Fruit fly (Drosophila melanogaster) whole organism, embryonic: ENCODE measurements around the gene UbcE2H.
A peak's percentile ranks its signal among the peaks of the same experiment; 100 is the strongest.

Experiments used
- Abd-B ChIP-seq: fragments of 200-800 bp; sonication (Bioruptor generic); optimal IDR thresholded peaks from 2 replicates; lab custom pipeline; 2018; ENCODE audit warnings: missing biosample characterization, mild to moderate bottlenecking, missing genetic modification characterization, moderate library complexity
- Antp ChIP-seq: fragments of 200-800 bp; sonication (Bioruptor generic); optimal IDR thresholded peaks from 3 replicates; lab custom pipeline; 2016; ENCODE audit warnings: missing biosample characterization, missing genetic modification characterization
- Asciz ChIP-seq: fragments of 200-800 bp; sonication (Bioruptor generic); optimal IDR thresholded peaks from 2 replicates; lab custom pipeline; 2017; ENCODE audit warnings: missing biosample characterization, mild to moderate bottlenecking, missing genetic modification characterization, missing genetic modification reagents
- Awh ChIP-seq: fragments of 200-800 bp; sonication (Bioruptor generic); IDR thresholded peaks from 2 replicates; pipeline ENCODE4, ENCODE4 v1.3.6; 2022; ENCODE audit warnings: missing biosample characterization, missing genetic modification characterization
- B-H2 ChIP-seq: fragments of 200-800 bp; sonication (Bioruptor generic); optimal IDR thresholded peaks from 2 replicates; lab custom pipeline; 2018; ENCODE audit warnings: missing biosample characterization, mild to moderate bottlenecking, missing genetic modification characterization
- Blimp-1 ChIP-seq: fragments of 200-800 bp; sonication (Bioruptor generic); optimal IDR thresholded peaks from 3 replicates; lab custom pipeline; 2018; ENCODE audit warnings: missing biosample characterization, missing genetic modification characterization, mild to moderate bottlenecking, moderate library complexity, missing genetic modification reagents
- CG11723 ChIP-seq: fragments of 200-800 bp; sonication (Bioruptor generic); optimal IDR thresholded peaks from 2 replicates; lab custom pipeline; 2017; ENCODE audit warnings: missing biosample characterization, mild to moderate bottlenecking, missing genetic modification characterization
- CG15073 ChIP-seq: fragments of 200-800 bp; sonication (Bioruptor generic); optimal IDR thresholded peaks from 2 replicates; lab custom pipeline; 2016; ENCODE audit warnings: missing biosample characterization, missing genetic modification characterization
- CG16863 ChIP-seq: fragments of 200-800 bp; sonication (Bioruptor generic); optimal IDR thresholded peaks from 3 replicates; lab custom pipeline; 2016; ENCODE audit warnings: missing biosample characterization, missing genetic modification characterization
- CG17328 ChIP-seq: fragments of 200-800 bp; sonication (Bioruptor generic); IDR thresholded peaks from 2 replicates; pipeline ENCODE4 v1.3.6; 2022; ENCODE audit warnings: missing biosample characterization, missing genetic modification characterization
- CG17829 ChIP-seq: fragments of 200-800 bp; optimal IDR thresholded peaks from 2 replicates; lab custom pipeline; 2019; ENCODE audit warnings: missing biosample characterization, mild to moderate bottlenecking, missing genetic modification characterization, moderate library complexity
- CG17912 ChIP-seq: fragments of 200-800 bp; sonication (Bioruptor generic); optimal IDR thresholded peaks from 2 replicates; lab custom pipeline; 2018; ENCODE audit warnings: missing biosample characterization, mild to moderate bottlenecking, missing genetic modification characterization
- CG30431 ChIP-seq: fragments of 200-800 bp; sonication (Bioruptor generic); optimal IDR thresholded peaks from 2 replicates; lab custom pipeline; 2017; ENCODE audit warnings: missing biosample characterization, missing genetic modification characterization
- CG32767 ChIP-seq: fragments of 200-800 bp; sonication (Bioruptor generic); IDR thresholded peaks from 2 replicates; pipeline ENCODE4 v1.3.6; 2022; ENCODE audit warnings: missing biosample characterization, missing genetic modification characterization
- CG32772 ChIP-seq: fragments of 200-800 bp; sonication (Bioruptor generic); IDR thresholded peaks from 2 replicates; pipeline ENCODE4 v1.3.6; 2022; ENCODE audit warnings: missing biosample characterization, missing genetic modification characterization
- CG34422 ChIP-seq: fragments of 200-800 bp; sonication (Bioruptor generic); IDR thresholded peaks from 3 replicates; pipeline ENCODE4 v1.3.6; 2022; ENCODE audit warnings: missing biosample characterization, missing genetic modification characterization
- CG4617 ChIP-seq: fragments of 200-800 bp; sonication (Bioruptor generic); optimal IDR thresholded peaks from 3 replicates; lab custom pipeline; 2016; ENCODE audit warnings: missing biosample characterization, missing genetic modification characterization, borderline replicate concordance
- CG4707 ChIP-seq: fragments of 200-800 bp; sonication (Bioruptor generic); optimal IDR thresholded peaks from 2 replicates; lab custom pipeline; 2018; ENCODE audit warnings: missing biosample characterization, mild to moderate bottlenecking, missing genetic modification characterization, moderate library complexity
- CG6254 ChIP-seq: fragments of 200-800 bp; sonication (Bioruptor generic); optimal IDR thresholded peaks from 3 replicates; lab custom pipeline; 2017; ENCODE audit warnings: mild to moderate bottlenecking, missing biosample characterization, missing genetic modification reagents, missing genetic modification characterization
- CG6813 ChIP-seq: fragments of 200-800 bp; sonication (Bioruptor generic); optimal IDR thresholded peaks from 2 replicates; lab custom pipeline; 2017; ENCODE audit warnings: missing biosample characterization, missing genetic modification characterization, mild to moderate bottlenecking, moderate library complexity, missing genetic modification reagents
- Eip74EF ChIP-seq, 2 experiments: fragments of 200-800 bp in 1 of 2; fragments of >200 bp in 1 of 2; sonication (Bioruptor generic) in 1 of 2; optimal IDR thresholded peaks; 2 replicates each; lab custom pipeline; 2017 to 2019; ENCODE audit warnings: missing biosample characterization in 2 of 2, missing genetic modification characterization in 2 of 2, mild to moderate bottlenecking in 1 of 2, moderate library complexity in 1 of 2
- GATAe ChIP-seq: fragments of 200-800 bp; sonication (Bioruptor generic); conservative IDR thresholded peaks from 2 replicates; pipeline ENCODE4 v1.3.6; 2022; ENCODE audit warnings: missing biosample characterization, missing genetic modification characterization
- Med ChIP-seq: fragments of 200-800 bp; sonication (Bioruptor generic); peaks from one replicate; lab custom pipeline; 2016; ENCODE audit warnings: missing biosample characterization, missing genetic modification characterization, mild to moderate bottlenecking, inconsistent platforms, moderate library complexity
- NC2β ChIP-seq: fragments of 200-800 bp; sonication (Bioruptor generic); optimal IDR thresholded peaks from 2 replicates; lab custom pipeline; 2016; ENCODE audit warnings: missing biosample characterization, missing genetic modification characterization
- Opbp ChIP-seq: fragments of 200-800 bp; sonication (Bioruptor generic); IDR thresholded peaks from 3 replicates; pipeline ENCODE4 v1.3.6; 2022; ENCODE audit warnings: missing biosample characterization, missing genetic modification characterization; ENCODE audit not compliant: partially characterized antibody
- Optix ChIP-seq: fragments of 200-800 bp; sonication (Bioruptor generic); IDR thresholded peaks from 3 replicates; pipeline ENCODE4 v1.3.6; 2022; ENCODE audit warnings: missing biosample characterization, missing genetic modification characterization
- Side ChIP-seq: fragments of 200-800 bp; sonication (Bioruptor generic); optimal IDR thresholded peaks from 2 replicates; lab custom pipeline; 2016; ENCODE audit warnings: missing biosample characterization, missing genetic modification characterization
- Spps ChIP-seq: fragments of 200-800 bp; sonication (Bioruptor generic); optimal IDR thresholded peaks from 2 replicates; lab custom pipeline; 2018; ENCODE audit warnings: missing biosample characterization, mild to moderate bottlenecking, missing genetic modification characterization
- Trl ChIP-seq, 3 experiments: fragments of >200 bp in 2 of 3; fragments of 200-800 bp in 1 of 3; sonication (Bioruptor generic) in 1 of 3; optimal IDR thresholded peaks; 2 replicates in 1 of 3; 3 replicates in 2 of 3; lab custom pipeline; 2016 to 2017; ENCODE audit warnings: missing biosample characterization in 1 of 3, missing genetic modification characterization in 1 of 3
- amos ChIP-seq: fragments of 200-800 bp; sonication (Bioruptor generic); IDR thresholded peaks from 2 replicates; pipeline ENCODE4 v1.3.6; 2022; ENCODE audit warnings: missing biosample characterization, missing genetic modification characterization; ENCODE audit not compliant: partially characterized antibody
- ase ChIP-seq: fragments of 200-800 bp; sonication (Bioruptor generic); IDR thresholded peaks from 3 replicates; pipeline ENCODE4 v1.3.6; 2022; ENCODE audit warnings: missing biosample characterization, missing genetic modification characterization
- ato ChIP-seq: fragments of 200-800 bp; sonication (Bioruptor generic); IDR thresholded peaks from 2 replicates; pipeline ENCODE4 v1.3.6; 2022; ENCODE audit warnings: missing biosample characterization, missing genetic modification characterization; ENCODE audit not compliant: partially characterized antibody
- chinmo ChIP-seq: fragments of 200-800 bp; sonication (Bioruptor generic); IDR thresholded peaks from 4 replicates; pipeline ENCODE4 v1.3.6; 2022; ENCODE audit warnings: missing biosample characterization, missing genetic modification characterization; ENCODE audit not compliant: partially characterized antibody
- crc ChIP-seq: fragments of 200-800 bp; sonication (Bioruptor generic); optimal IDR thresholded peaks from 2 replicates; lab custom pipeline; 2016; ENCODE audit warnings: missing biosample characterization, missing genetic modification characterization
- grn ChIP-seq: fragments of 200-800 bp; sonication (Bioruptor generic); optimal IDR thresholded peaks from 3 replicates; lab custom pipeline; 2017; ENCODE audit warnings: missing biosample characterization, missing genetic modification characterization
- her ChIP-seq: fragments of 200-800 bp; sonication (Bioruptor generic); optimal IDR thresholded peaks from 2 replicates; lab custom pipeline; 2016; ENCODE audit warnings: missing biosample characterization, missing genetic modification characterization
- lbe ChIP-seq: fragments of 200-800 bp; sonication (Bioruptor generic); optimal IDR thresholded peaks from 2 replicates; lab custom pipeline; 2016; ENCODE audit warnings: missing biosample characterization, mild to moderate bottlenecking, missing genetic modification characterization
- nerfin-1 ChIP-seq: fragments of 200-800 bp; sonication (Bioruptor generic); optimal IDR thresholded peaks from 3 replicates; lab custom pipeline; 2019; ENCODE audit warnings: missing biosample characterization, mild to moderate bottlenecking, missing genetic modification characterization, moderate library complexity
- nom ChIP-seq: fragments of 200-800 bp; sonication (Bioruptor generic); optimal IDR thresholded peaks from 2 replicates; lab custom pipeline; 2017; ENCODE audit warnings: missing biosample characterization, missing genetic modification characterization, mild to moderate bottlenecking, moderate library complexity, missing genetic modification reagents
- pan ChIP-seq, 4 experiments: fragments of >200 bp in 3 of 4; fragments of 200-800 bp in 1 of 4; sonication (Bioruptor generic) in 1 of 4; optimal IDR thresholded peaks in 3 of 4; IDR thresholded peaks in 1 of 4; 2 replicates each; pipeline versions ENCODE4 v1.3.6 to Lab custom; 2017 to 2022; ENCODE audit warnings: missing biosample characterization in 2 of 4, missing genetic modification characterization in 2 of 4, mixed read lengths in 1 of 4
- peb ChIP-seq: fragments of 200-800 bp; sonication (Bioruptor generic); IDR thresholded peaks from 2 replicates; pipeline ENCODE4 v1.3.6; 2022; ENCODE audit warnings: missing biosample characterization, missing genetic modification characterization
- sens ChIP-seq: fragments of 200-800 bp; sonication (Bioruptor generic); peaks from one replicate; lab custom pipeline; 2016; ENCODE audit warnings: missing biosample characterization, missing genetic modification characterization
- sens-2 ChIP-seq: fragments of 200-800 bp; sonication (Bioruptor generic); IDR thresholded peaks from 2 replicates; pipeline ENCODE4 v1.3.6; 2022; ENCODE audit warnings: missing biosample characterization, missing genetic modification characterization
- shn ChIP-seq: fragments of 200-800 bp; sonication (Bioruptor generic); optimal IDR thresholded peaks from 3 replicates; lab custom pipeline; 2016; ENCODE audit warnings: missing biosample characterization, missing genetic modification characterization
- toy ChIP-seq: fragments of 200-800 bp; sonication (Bioruptor generic); IDR thresholded peaks from 2 replicates; pipeline ENCODE4 v1.3.6; 2022; ENCODE audit warnings: missing biosample characterization, missing genetic modification characterization
- tx ChIP-seq: fragments of 200-800 bp; sonication (Bioruptor generic); optimal IDR thresholded peaks from 2 replicates; lab custom pipeline; 2016; ENCODE audit warnings: missing biosample characterization, missing genetic modification characterization
- vfl ChIP-seq: fragments of 200-800 bp; sonication (Bioruptor generic); optimal IDR thresholded peaks from 2 replicates; lab custom pipeline; 2016; ENCODE audit warnings: missing biosample characterization, missing genetic modification characterization

UbcE2H gene

DNA sequence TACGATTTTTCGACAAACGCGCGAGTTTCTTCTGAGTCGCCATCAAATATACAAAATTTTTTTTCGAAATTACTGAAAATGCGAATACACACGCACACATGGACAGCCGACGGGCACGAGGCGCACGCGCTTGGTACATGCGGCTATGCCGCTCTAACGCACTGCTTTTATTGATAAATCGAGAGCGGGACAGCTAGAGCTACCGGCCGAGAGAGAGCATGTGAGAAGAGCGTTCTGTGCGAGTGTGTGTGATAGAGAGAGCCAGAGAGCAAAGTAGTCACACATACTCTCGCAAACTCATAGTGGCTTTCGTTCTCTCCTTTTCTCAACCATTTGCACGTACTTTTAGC is 33.0 kb downstream of the UbcE2H start (continued):
- peak; percentile 50; the same call in 1 of the 4 replicates for TF ChIP-seq chinmo (GFP tag; lab: Robert Waterston, UW)
- 0 out of 2 replicates have a peak, but pooled peaks have one; percentile 21 for TF ChIP-seq peb (GFP tag; lab: Robert Waterston, UW)
- TF ChIP-seq ato (GFP tag; lab: Robert Waterston, UW) = no peak
- no peak for TF ChIP-seq CG6813
- TF ChIP-seq CG6254 (GFP tag; lab: Kevin White, UChicago) = peak; percentile 26
- no peak for TF ChIP-seq NC2β (GFP tag; lab: Kevin White, UChicago)
- TF ChIP-seq nom (GFP tag; lab: Kevin White, UChicago) = peak; percentile 4
- TF ChIP-seq Blimp-1 (GFP tag; lab: Kevin White, UChicago) = no peak
- TF ChIP-seq CG17829 (tag; lab: Kevin White, UChicago) = no peak
- no peak for TF ChIP-seq crc
- TF ChIP-seq shn (GFP tag; lab: Kevin White, UChicago) = no peak
- no peak for TF ChIP-seq Asciz (GFP tag; lab: Kevin White, UChicago)
- TF ChIP-seq CG34422 (GFP tag; lab: Robert Waterston, UW) = peak; percentile 22; the same call in 1 of the 3 replicates
- TF ChIP-seq toy (GFP tag; lab: Robert Waterston, UW) = no peak
- TF ChIP-seq lbe (GFP tag; lab: Kevin White, UChicago) = no peak
- no peak for TF ChIP-seq tx (GFP tag; lab: Kevin White, UChicago)
- peak; percentile 97 to 98 for TF ChIP-seq Trl (optimal IDR thresholded peaks at IDR 0.05; lab: Kevin White, UChicago)
- TF ChIP-seq Trl (GFP tag; optimal IDR thresholded peaks at IDR 0.05; lab: Kevin White, UChicago) = peak; percentile 38
- TF ChIP-seq CG4707 (GFP tag; lab: Kevin White, UChicago) = peak; percentile 2
- no peak for TF ChIP-seq Awh (GFP tag; lab: Robert Waterston, UW)
- peak; percentile 6; the same call in 1 of the 3 replicates for TF ChIP-seq Opbp (GFP tag; lab: Robert Waterston, UW)
- no peak for TF ChIP-seq sens-2 (GFP tag; lab: Robert Waterston, UW)
- no peak for TF ChIP-seq CG15073 (GFP tag; lab: Kevin White, UChicago)
- TF ChIP-seq Antp (GFP tag; lab: Kevin White, UChicago) = no peak
- TF ChIP-seq CG32772 (GFP tag; lab: Robert Waterston, UW) = peak; percentile 88
- no peak for TF ChIP-seq CG30431 (GFP tag; lab: Kevin White, UChicago)
- no peak for TF ChIP-seq Spps
- no peak for TF ChIP-seq CG4617 (GFP tag; lab: Kevin White, UChicago)
- peak in 1 of 2 experiments; percentile 27 for TF ChIP-seq Eip74EF (GFP tag; optimal IDR thresholded peaks at IDR 0.05; lab: Kevin White, UChicago)
- no peak for TF ChIP-seq CG17328
- TF ChIP-seq CG32767 (GFP tag; lab: Robert Waterston, UW) = peak; percentile 80
- TF ChIP-seq nerfin-1 (tag; lab: Kevin White, UChicago) = peak; percentile 34
- TF ChIP-seq Optix (GFP tag; lab: Robert Waterston, UW) = no peak

DNA sequence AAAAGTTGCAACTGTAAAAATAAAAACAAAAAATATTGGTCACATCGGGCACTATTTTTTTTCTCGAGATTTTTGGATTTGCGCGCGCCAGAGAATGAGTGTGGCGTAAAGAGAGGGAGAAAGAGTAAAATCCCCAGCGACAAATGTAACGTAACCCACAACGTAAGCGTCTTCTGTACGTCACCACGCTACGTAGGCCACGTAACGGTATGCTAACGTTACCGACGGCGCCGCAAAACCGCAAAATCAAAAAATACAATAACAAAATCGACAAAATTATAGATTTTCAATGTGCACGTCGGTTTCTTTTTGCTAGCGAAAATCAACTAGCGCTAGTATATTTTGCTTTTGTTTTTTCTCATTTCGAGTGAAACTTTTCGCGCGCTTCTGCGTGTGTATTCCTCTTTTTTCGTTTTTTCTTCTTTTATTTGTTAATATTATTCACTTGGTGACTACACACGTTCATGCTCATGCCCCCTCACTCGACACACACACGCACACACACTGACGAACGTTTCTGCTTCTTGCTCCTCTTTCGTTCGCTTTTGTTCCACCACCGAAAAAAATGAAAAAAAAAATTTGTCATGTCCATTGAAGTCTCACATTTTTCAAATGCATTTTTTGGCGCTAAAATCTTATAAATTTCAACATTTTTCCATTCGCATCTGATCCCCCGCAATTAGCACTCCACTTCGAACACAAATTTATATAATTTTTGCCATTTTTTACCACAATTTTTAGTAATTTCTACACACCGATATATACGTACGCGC is 33.5 kb downstream of the UbcE2H start:
- TF ChIP-seq grn (GFP tag; lab: Kevin White, UChicago) = no peak
- no peak for TF ChIP-seq Side (GFP tag; lab: Kevin White, UChicago)
- TF ChIP-seq vfl = no peak
- TF ChIP-seq CG17829 (tag; lab: Kevin White, UChicago) = no peak
- TF ChIP-seq CG17912 (GFP tag; lab: Kevin White, UChicago) = no peak
- TF ChIP-seq GATAe (GFP tag; lab: Robert Waterston, UW) = no peak
- no peak for TF ChIP-seq CG16863
- TF ChIP-seq CG30431 (GFP tag; lab: Kevin White, UChicago) = no peak
- no peak for TF ChIP-seq amos (GFP tag; lab: Robert Waterston, UW)
- no peak for TF ChIP-seq CG11723
- no peak for TF ChIP-seq her (GFP tag; lab: Kevin White, UChicago)
- TF ChIP-seq pan (optimal IDR thresholded peaks at IDR 0.05; lab: Kevin White, UChicago) = no peak
- no peak for TF ChIP-seq pan (GFP tag; optimal IDR thresholded peaks at IDR 0.05 in 1 of 2, IDR thresholded peaks at IDR 0.05 in 1 of 2)
- TF ChIP-seq ase (GFP tag; lab: Robert Waterston, UW) = no peak
- no peak for TF ChIP-seq Abd-B (GFP tag; lab: Kevin White, UChicago)
- peak; percentile 68 for TF ChIP-seq Med (GFP tag; lab: Kevin White, UChicago)
- peak; percentile 42 for TF ChIP-seq sens (GFP tag; lab: Kevin White, UChicago)
- no peak for TF ChIP-seq B-H2 (GFP tag; lab: Kevin White, UChicago)
